Fruit fly (Drosophila melanogaster) Kc167 (cell line): ENCODE measurements around the gene U2af38.

ENCODE experiments used
- Myc ChIP-seq: fragments of >200 bp; optimal IDR thresholded peaks from 2 replicates; lab custom pipeline; 2017; ENCODE audit warnings: missing external identifiers
- Sin3A ChIP-seq: fragments of >200 bp; optimal IDR thresholded peaks from 2 replicates; lab custom pipeline; 2018; ENCODE audit warnings: missing external identifiers
- h ChIP-seq: fragments of >200 bp; optimal IDR thresholded peaks from 3 replicates; lab custom pipeline; 2018; ENCODE audit warnings: missing external identifiers
- insv ChIP-seq: fragments of >200 bp; optimal IDR thresholded peaks from 3 replicates; lab custom pipeline; 2018; ENCODE audit warnings: missing external identifiers

dm6 chr2L:286421-286820 lies 8.1 kb downstream of the U2af38 start:
- no peak for TF ChIP-seq insv (lab: Kevin White, UChicago)
- TF ChIP-seq Sin3A (lab: Kevin White, UChicago) = no peak
- no peak for TF ChIP-seq Myc (lab: Kevin White, UChicago)
- TF ChIP-seq h (lab: Kevin White, UChicago) = no peak
